Worm (Caenorhabditis elegans) whole organism, late embryonic: ENCODE measurements around the gene T13G4.7.

Source experiments
- F13H6.1 ChIP-seq: sonication (generic microtip); optimal IDR thresholded peaks from 2 replicates; lab custom pipeline; 2016; ENCODE audit warnings: missing genetic modification characterization, missing compliant biosample characterization
- T23F11.4 ChIP-seq: fragments of 200-800 bp; sonication (Bioruptor generic); optimal IDR thresholded peaks from 2 replicates; lab custom pipeline; 2018; ENCODE audit warnings: mild to moderate bottlenecking, missing genetic modification characterization, missing compliant biosample characterization
- Y22D7AL.16 ChIP-seq: sonication (generic microtip); optimal IDR thresholded peaks from 2 replicates; lab custom pipeline; 2016; ENCODE audit warnings: missing genetic modification characterization, missing compliant biosample characterization
- ceh-14 ChIP-seq: sonication (generic microtip); optimal IDR thresholded peaks from 2 replicates; lab custom pipeline; 2016; ENCODE audit warnings: missing genotype, missing genetic modification characterization, missing compliant biosample characterization
- ceh-18 ChIP-seq: sonication (generic microtip); optimal IDR thresholded peaks from 2 replicates; lab custom pipeline; 2016; ENCODE audit warnings: missing genetic modification characterization, missing compliant biosample characterization
- ceh-19 ChIP-seq: fragments of 200-800 bp; sonication (Bioruptor generic); optimal IDR thresholded peaks from 2 replicates; lab custom pipeline; 2018; ENCODE audit warnings: mild to moderate bottlenecking, missing genetic modification characterization, missing compliant biosample characterization
- ceh-22 ChIP-seq: sonication (generic microtip); optimal IDR thresholded peaks from 2 replicates; lab custom pipeline; 2017; ENCODE audit warnings: missing biosample characterization, missing genetic modification characterization
- ceh-24 ChIP-seq: sonication (generic microtip); optimal IDR thresholded peaks from 2 replicates; lab custom pipeline; 2016; ENCODE audit warnings: mild to moderate bottlenecking, missing genetic modification characterization, missing compliant biosample characterization
- ceh-30 ChIP-seq: fragments of 150-350 bp; optimal IDR thresholded peaks from 2 replicates; lab custom pipeline; 2014; ENCODE audit warnings: missing biosample characterization, missing genetic modification characterization
- ceh-31 ChIP-seq: sonication (generic microtip); optimal IDR thresholded peaks from 2 replicates; lab custom pipeline; 2016; ENCODE audit warnings: missing genetic modification characterization, missing compliant biosample characterization
- ceh-34 ChIP-seq: sonication (generic microtip); optimal IDR thresholded peaks from 2 replicates; lab custom pipeline; 2016; ENCODE audit warnings: mild to moderate bottlenecking, missing genetic modification characterization, missing compliant biosample characterization
- ceh-45 ChIP-seq: fragments of 200-800 bp; sonication (Bioruptor generic); IDR thresholded peaks from 2 replicates; pipeline ENCODE4 v1.3.6; 2022; ENCODE audit warnings: missing genetic modification reagents, missing genetic modification characterization, missing compliant biosample characterization
- ceh-6 ChIP-seq: fragments of 200-800 bp; sonication (Bioruptor generic); optimal IDR thresholded peaks from 2 replicates; lab custom pipeline; 2018; ENCODE audit warnings: mild to moderate bottlenecking, missing genetic modification characterization, missing compliant biosample characterization
- ceh-9 ChIP-seq: sonication (generic microtip); optimal IDR thresholded peaks from 2 replicates; lab custom pipeline; 2016; ENCODE audit warnings: mild to moderate bottlenecking, missing genetic modification characterization, inconsistent platforms, missing compliant biosample characterization
- che-1 ChIP-seq: sonication (generic microtip); optimal IDR thresholded peaks from 2 replicates; lab custom pipeline; 2016; ENCODE audit warnings: mild to moderate bottlenecking, missing genetic modification characterization, missing compliant biosample characterization
- dmd-4 ChIP-seq: sonication (generic microtip); optimal IDR thresholded peaks from 2 replicates; lab custom pipeline; 2016; ENCODE audit warnings: borderline replicate concordance, missing genetic modification characterization, missing compliant biosample characterization
- eyg-1 ChIP-seq: sonication (generic microtip); optimal IDR thresholded peaks from 2 replicates; lab custom pipeline; 2016; ENCODE audit warnings: missing genotype, missing genetic modification characterization, missing compliant biosample characterization
- fkh-10 ChIP-seq: fragments of 150-350 bp; optimal IDR thresholded peaks from 2 replicates; lab custom pipeline; 2014; ENCODE audit warnings: missing biosample characterization, missing genetic modification reagents, missing genetic modification characterization
- fkh-6 ChIP-seq: sonication (generic microtip); optimal IDR thresholded peaks from 2 replicates; lab custom pipeline; 2016; ENCODE audit warnings: missing genetic modification characterization, missing compliant biosample characterization
- gmeb-2 ChIP-seq: sonication (generic microtip); optimal IDR thresholded peaks from 2 replicates; lab custom pipeline; 2016; ENCODE audit warnings: missing genetic modification characterization, inconsistent platforms, missing compliant biosample characterization
- hlh-13 ChIP-seq: fragments of 200-800 bp; sonication (Bioruptor generic); optimal IDR thresholded peaks from 2 replicates; lab custom pipeline; 2018; ENCODE audit warnings: mild to moderate bottlenecking, missing genetic modification characterization, missing compliant biosample characterization
- hlh-30 ChIP-seq: sonication (generic microtip); optimal IDR thresholded peaks from 2 replicates; lab custom pipeline; 2017; ENCODE audit warnings: antibody characterized with exemption, missing genetic modification characterization, missing compliant biosample characterization; ENCODE audit not compliant: insufficient read depth
- hlh-6 ChIP-seq: sonication (generic microtip); optimal IDR thresholded peaks from 2 replicates; lab custom pipeline; 2016; ENCODE audit warnings: missing genotype, missing genetic modification characterization, missing compliant biosample characterization
- hlh-8 ChIP-seq: sonication (generic microtip); optimal IDR thresholded peaks from 2 replicates; lab custom pipeline; 2016; ENCODE audit warnings: missing genotype, missing genetic modification characterization, missing compliant biosample characterization
- lin-11 ChIP-seq: fragments of 200-800 bp; sonication (Bioruptor generic); optimal IDR thresholded peaks from 2 replicates; lab custom pipeline; 2018; ENCODE audit warnings: mild to moderate bottlenecking, missing genetic modification characterization, missing compliant biosample characterization
- madf-2 ChIP-seq: sonication (generic microtip); optimal IDR thresholded peaks from 2 replicates; lab custom pipeline; 2017; ENCODE audit warnings: missing genetic modification characterization, missing compliant biosample characterization
- nfya-1 ChIP-seq: sonication (generic microtip); optimal IDR thresholded peaks from 2 replicates; lab custom pipeline; 2017; ENCODE audit warnings: missing genetic modification characterization, mild to moderate bottlenecking, missing compliant biosample characterization, antibody characterized with exemption, moderate library complexity
- nhr-11 ChIP-seq: fragments of 150-350 bp; optimal IDR thresholded peaks from 2 replicates; lab custom pipeline; 2014; ENCODE audit warnings: missing biosample characterization, missing genetic modification characterization
- odd-2 ChIP-seq: sonication (generic microtip); optimal IDR thresholded peaks from 2 replicates; lab custom pipeline; 2017; ENCODE audit warnings: antibody characterized with exemption, mild to moderate bottlenecking, missing genetic modification characterization, missing compliant biosample characterization
- pat-9 ChIP-seq: fragments of 200-800 bp; sonication (Bioruptor generic); optimal IDR thresholded peaks from 2 replicates; lab custom pipeline; 2018; ENCODE audit warnings: mild to moderate bottlenecking, missing genetic modification characterization, moderate library complexity, missing compliant biosample characterization
- pax-1 ChIP-seq: fragments of 150-350 bp; optimal IDR thresholded peaks from 2 replicates; lab custom pipeline; 2014; ENCODE audit warnings: missing biosample characterization, missing genetic modification characterization
- pha-4 ChIP-seq: fragments of 150-350 bp; optimal IDR thresholded peaks from 2 replicates; lab custom pipeline; 2018; ENCODE audit warnings: missing biosample characterization, missing genetic modification reagents, missing genetic modification characterization
- ref-2 ChIP-seq: sonication (generic microtip); optimal IDR thresholded peaks from 2 replicates; lab custom pipeline; 2016; ENCODE audit warnings: missing genetic modification characterization, missing compliant biosample characterization
- sdc-2 ChIP-seq: sonication (generic microtip); optimal IDR thresholded peaks from 2 replicates; lab custom pipeline; 2016; ENCODE audit warnings: missing genotype, missing genetic modification characterization, missing compliant biosample characterization
- syd-9 ChIP-seq: sonication (generic microtip); optimal IDR thresholded peaks from 2 replicates; lab custom pipeline; 2016; ENCODE audit warnings: mild to moderate bottlenecking, missing genetic modification characterization, moderate library complexity, missing compliant biosample characterization
- tbx-7 ChIP-seq: sonication (generic microtip); optimal IDR thresholded peaks from 2 replicates; lab custom pipeline; 2016; ENCODE audit warnings: missing genotype, missing genetic modification characterization, missing compliant biosample characterization
- ttx-3 ChIP-seq: sonication (generic microtip); optimal IDR thresholded peaks from 2 replicates; lab custom pipeline; 2016; ENCODE audit warnings: missing genetic modification reagents, missing genetic modification characterization, missing compliant biosample characterization
- unc-3 ChIP-seq, 2 experiments: fragments of 200-800 bp in 1 of 2; sonication (Bioruptor generic) in 1 of 2; sonication (generic microtip) in 1 of 2; conservative IDR thresholded peaks in 1 of 2; optimal IDR thresholded peaks in 1 of 2; 2 replicates each; pipeline versions ENCODE4 v1.3.6 to Lab custom; 2016 to 2022; ENCODE audit warnings: missing compliant biosample characterization in 2 of 2, missing genetic modification characterization in 2 of 2, missing genetic modification reagents in 1 of 2
- unc-42 ChIP-seq: sonication (generic microtip); optimal IDR thresholded peaks from 2 replicates; lab custom pipeline; 2016; ENCODE audit warnings: missing genotype, missing genetic modification characterization, missing compliant biosample characterization
- unc-55 ChIP-seq: sonication (generic microtip); optimal IDR thresholded peaks from 2 replicates; lab custom pipeline; 2017; ENCODE audit warnings: missing biosample characterization, missing genetic modification reagents, missing genetic modification characterization

The T13G4.7 gene

ce11 chrX:1185474-1185873 lies 20.5 kb downstream of the T13G4.7 start:
- no peak for TF ChIP-seq pha-4 (tag; lab: Kevin White, UChicago)
- TF ChIP-seq unc-42 (tag; lab: Kevin White, UChicago), result peak; percentile 94
- TF ChIP-seq dmd-4 (tag; lab: Kevin White, UChicago), result no peak
- TF ChIP-seq ceh-18 (tag; lab: Kevin White, UChicago), result no peak
- no peak for TF ChIP-seq ceh-30
- TF ChIP-seq, all 69 proteins: peak for 1

- no peak for TF ChIP-seq unc-3 (GFP tag; conservative IDR thresholded peaks at IDR 0.05; lab: Robert Waterston, UW)
- no peak for TF ChIP-seq unc-3 (tag; optimal IDR thresholded peaks at IDR 0.05; lab: Kevin White, UChicago)
- TF ChIP-seq tbx-7, result no peak
- no peak for TF ChIP-seq madf-2
- peak; percentile 87 for TF ChIP-seq unc-42 (tag; lab: Kevin White, UChicago)
Observed at ce11 chrX:1183985-1184384, 21.9 kb downstream of the T13G4.7 start.

DNA sequence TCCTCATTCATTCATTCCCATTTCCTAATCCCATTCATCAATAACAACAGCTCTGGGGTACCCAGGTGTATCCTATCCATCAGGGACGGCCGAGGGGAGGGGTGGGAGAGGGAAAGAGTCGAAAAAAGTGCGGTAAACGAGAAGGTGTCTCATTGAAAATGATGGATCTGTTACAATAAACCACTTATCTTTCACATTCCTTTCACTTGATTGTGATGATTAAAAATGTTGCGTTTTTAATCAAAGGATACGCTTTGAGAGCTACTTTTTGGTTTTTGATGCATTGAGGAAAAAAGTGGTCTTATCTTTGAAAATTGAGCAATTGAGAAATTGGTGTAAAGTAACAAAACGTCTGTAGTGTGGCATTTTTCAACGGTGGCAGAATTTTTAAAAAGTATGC lies 22.7 kb downstream of the T13G4.7 start:
- TF ChIP-seq hlh-30 (tag; lab: Kevin White, UChicago) (no peak), fkh-10 (GFP tag; lab: Kevin White, UChicago) (no peak), eyg-1 (tag; lab: Kevin White, UChicago) (no peak), unc-55 (no peak), nhr-11 (tag; lab: Kevin White, UChicago) (no peak), F13H6.1 (no peak)

DNA sequence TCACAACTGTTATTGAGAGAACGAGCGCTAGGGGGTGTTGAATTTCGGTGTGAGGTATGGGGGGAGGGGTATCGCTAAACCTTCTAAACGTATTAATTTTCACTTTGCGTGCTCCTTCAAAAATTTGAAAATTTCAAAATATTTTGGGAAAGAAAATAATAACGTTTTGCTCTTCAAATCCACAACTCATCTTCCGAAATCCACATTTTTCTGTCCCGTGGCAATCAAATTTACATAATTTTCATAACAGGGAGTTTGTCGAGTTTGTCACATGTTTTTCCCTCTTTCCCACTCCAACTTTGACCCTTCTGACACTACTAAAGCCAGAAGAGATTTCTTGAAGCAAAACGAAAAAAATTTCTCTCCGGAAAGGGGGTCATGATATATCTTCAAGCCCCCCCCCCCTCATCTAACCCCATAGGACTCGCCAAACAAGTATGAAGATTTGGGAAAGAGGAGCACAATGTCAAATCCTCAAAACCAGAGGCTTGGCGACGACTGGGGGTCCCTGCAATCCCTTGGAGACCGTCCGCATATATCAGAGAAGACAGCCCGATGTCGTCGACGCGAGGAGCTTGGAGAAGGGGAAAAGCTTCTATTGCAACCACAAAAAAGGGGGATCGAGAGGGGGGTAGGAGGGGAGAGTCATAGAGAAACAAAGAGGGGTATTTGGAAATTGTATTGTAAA lies 24.5 kb downstream of the T13G4.7 start:
- no peak for TF ChIP-seq Y22D7AL.16 (tag; lab: Kevin White, UChicago)
- no peak for TF ChIP-seq ceh-45
- no peak for TF ChIP-seq fkh-10 (GFP tag; lab: Kevin White, UChicago)
- TF ChIP-seq ceh-6, result no peak
- TF ChIP-seq odd-2 (tag; lab: Kevin White, UChicago), result no peak
- no peak for TF ChIP-seq unc-3 (GFP tag; conservative IDR thresholded peaks at IDR 0.05; lab: Robert Waterston, UW)
- TF ChIP-seq unc-3 (tag; optimal IDR thresholded peaks at IDR 0.05; lab: Kevin White, UChicago), result peak; percentile 57
- TF ChIP-seq ceh-24 (tag; lab: Kevin White, UChicago), result no peak
- no peak for TF ChIP-seq hlh-6 (tag; lab: Kevin White, UChicago)
- TF ChIP-seq syd-9 (tag; lab: Kevin White, UChicago), result no peak
- TF ChIP-seq nhr-11 (tag; lab: Kevin White, UChicago), result no peak
- TF ChIP-seq sdc-2 (tag; lab: Kevin White, UChicago), result no peak
- no peak for TF ChIP-seq tbx-7
- no peak for TF ChIP-seq hlh-13 (GFP tag; lab: Kevin White, UChicago)
- peak; percentile 67 for TF ChIP-seq unc-42 (tag; lab: Kevin White, UChicago)
- TF ChIP-seq ttx-3 (tag; lab: Kevin White, UChicago), result no peak
- no peak for TF ChIP-seq ref-2 (tag; lab: Kevin White, UChicago)
- no peak for TF ChIP-seq nfya-1 (tag; lab: Kevin White, UChicago)
- no peak for TF ChIP-seq hlh-8 (tag; lab: Kevin White, UChicago)
- TF ChIP-seq ceh-34 (tag; lab: Kevin White, UChicago), result peak; percentile 85
- no peak for TF ChIP-seq pat-9 (tag; lab: Kevin White, UChicago)
- TF ChIP-seq pax-1 (tag; lab: Kevin White, UChicago), result no peak
- TF ChIP-seq, all 69 proteins: peak for 3

DNA sequence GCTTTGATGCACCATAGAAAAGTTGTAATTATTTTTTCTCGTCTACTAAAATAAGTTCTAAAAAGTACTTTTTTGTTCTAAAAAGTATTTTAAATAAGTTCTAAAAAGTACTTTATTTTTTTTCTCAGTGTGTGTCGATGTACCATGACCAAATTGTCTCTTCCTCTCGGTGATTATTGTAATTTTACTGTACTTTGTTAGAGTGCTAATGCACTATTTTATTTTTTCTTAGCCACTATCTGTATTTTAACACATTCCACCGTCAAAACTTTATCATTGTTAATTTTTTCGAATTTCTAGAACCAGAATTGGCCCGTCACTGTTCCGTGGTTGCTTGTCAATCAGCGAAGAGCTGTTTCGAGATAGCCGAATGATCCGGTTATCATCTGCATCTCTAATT lies 25.9 kb downstream of the T13G4.7 start, which contains the start of gene hot-8:
Gene hot-8, plus strand, starts transcription at position 301 of the 400 bp plus-strand sequence.
- TF ChIP-seq che-1 (tag; lab: Kevin White, UChicago) (no peak), T23F11.4 (GFP tag; lab: Kevin White, UChicago) (no peak), unc-55 (no peak), ceh-19 (GFP tag; lab: Kevin White, UChicago) (no peak), ceh-9 (tag; lab: Kevin White, UChicago) (no peak), pha-4 (tag; lab: Kevin White, UChicago) (no peak), gmeb-2 (tag; lab: Kevin White, UChicago) (no peak), ceh-31 (tag; lab: Kevin White, UChicago) (no peak), ceh-22 (tag; lab: Kevin White, UChicago) (no peak), eyg-1 (tag; lab: Kevin White, UChicago) (no peak), ceh-14 (tag; lab: Kevin White, UChicago) (no peak), hlh-13 (GFP tag; lab: Kevin White, UChicago) (no peak), fkh-6 (no peak), hlh-6 (tag; lab: Kevin White, UChicago) (no peak), lin-11 (tag; lab: Kevin White, UChicago) (no peak)
- TF ChIP-seq, all 69 proteins: peak for 0
